Fruit fly (Drosophila melanogaster) whole organism, embryonic: ENCODE results near the gene SclB.
A peak's percentile ranks its signal among the peaks of the same experiment; 100 is the strongest.

Experiments used
- Antp ChIP-seq: fragments of 200-800 bp; sonication (Bioruptor generic); optimal IDR thresholded peaks from 3 replicates; lab custom pipeline; 2016; ENCODE audit warnings: missing biosample characterization, missing genetic modification characterization
- CG13424 ChIP-seq: fragments of 200-800 bp; sonication (Bioruptor generic); optimal IDR thresholded peaks from 2 replicates; lab custom pipeline; 2019; ENCODE audit warnings: missing biosample characterization, mild to moderate bottlenecking, missing genetic modification characterization, moderate library complexity
- CG16813 ChIP-seq: fragments of 200-800 bp; sonication (Bioruptor generic); IDR thresholded peaks from 3 replicates; pipeline ENCODE4 v1.3.6; 2022; ENCODE audit warnings: missing biosample characterization, missing genetic modification characterization; ENCODE audit not compliant: partially characterized antibody
- CG18011 ChIP-seq: fragments of 200-800 bp; sonication (Bioruptor generic); optimal IDR thresholded peaks from 2 replicates; lab custom pipeline; 2017; ENCODE audit warnings: missing biosample characterization, missing genetic modification characterization, mild to moderate bottlenecking, moderate library complexity, missing genotype
- CG3163 ChIP-seq: fragments of 200-800 bp; sonication (Bioruptor generic); optimal IDR thresholded peaks from 3 replicates; lab custom pipeline; 2016; ENCODE audit warnings: missing biosample characterization, missing genetic modification characterization
- CG33557 ChIP-seq: fragments of 200-800 bp; sonication (Bioruptor generic); optimal IDR thresholded peaks from 2 replicates; lab custom pipeline; 2019; ENCODE audit warnings: missing biosample characterization, mild to moderate bottlenecking, missing genetic modification characterization, moderate library complexity
- CG3407 ChIP-seq: fragments of 200-800 bp; sonication (Bioruptor generic); optimal IDR thresholded peaks from 2 replicates; lab custom pipeline; 2018; ENCODE audit warnings: missing biosample characterization, mild to moderate bottlenecking, missing genetic modification characterization
- CG34376 ChIP-seq: fragments of 200-800 bp; sonication (Bioruptor generic); optimal IDR thresholded peaks from 2 replicates; lab custom pipeline; 2018; ENCODE audit warnings: missing biosample characterization, mild to moderate bottlenecking, missing genetic modification characterization
- CG4424 ChIP-seq: fragments of 200-800 bp; sonication (Bioruptor generic); optimal IDR thresholded peaks from 3 replicates; lab custom pipeline; 2016; ENCODE audit warnings: missing biosample characterization, missing genetic modification characterization
- CG9797 ChIP-seq: fragments of 200-800 bp; sonication (Bioruptor generic); optimal IDR thresholded peaks from 3 replicates; lab custom pipeline; 2018; ENCODE audit warnings: missing biosample characterization, mild to moderate bottlenecking, missing genetic modification characterization
- E2f1 ChIP-seq: fragments of 200-800 bp; sonication (Bioruptor generic); IDR thresholded peaks from 2 replicates; pipeline ENCODE4 v1.3.6; 2022; ENCODE audit warnings: missing biosample characterization, missing genetic modification characterization
- HLH4C ChIP-seq: fragments of 200-800 bp; sonication (Bioruptor generic); IDR thresholded peaks from 3 replicates; pipeline ENCODE4 v1.3.6; 2022; ENCODE audit warnings: missing biosample characterization, missing genetic modification characterization; ENCODE audit not compliant: partially characterized antibody
- HmgZ ChIP-seq: fragments of 200-800 bp; sonication (Bioruptor generic); optimal IDR thresholded peaks from 2 replicates; lab custom pipeline; 2018; ENCODE audit warnings: missing biosample characterization, mild to moderate bottlenecking, missing genetic modification characterization
- Lpt ChIP-seq: fragments of >200 bp; optimal IDR thresholded peaks from 2 replicates; lab custom pipeline; 2018; ENCODE audit warnings: missing biosample characterization, missing genetic modification characterization
- NC2β ChIP-seq: fragments of 200-800 bp; sonication (Bioruptor generic); optimal IDR thresholded peaks from 2 replicates; lab custom pipeline; 2016; ENCODE audit warnings: missing biosample characterization, missing genetic modification characterization
- Pdp1 ChIP-seq, 2 experiments: fragments of 200-800 bp; sonication (Bioruptor generic); optimal IDR thresholded peaks; 3 replicates each; lab custom pipeline; 2016; ENCODE audit warnings: missing biosample characterization in 2 of 2, missing genetic modification characterization in 2 of 2, mild to moderate bottlenecking in 1 of 2, moderate library complexity in 1 of 2
- TFAM ChIP-seq: fragments of 200-800 bp; sonication (Bioruptor generic); optimal IDR thresholded peaks from 2 replicates; lab custom pipeline; 2017; ENCODE audit warnings: missing biosample characterization, missing genetic modification characterization, inconsistent platforms
- YL-1 ChIP-seq: fragments of 200-800 bp; sonication (Bioruptor generic); optimal IDR thresholded peaks from 3 replicates; lab custom pipeline; 2017; ENCODE audit warnings: missing biosample characterization, mild to moderate bottlenecking, missing genetic modification characterization
- chinmo ChIP-seq: fragments of 200-800 bp; sonication (Bioruptor generic); IDR thresholded peaks from 4 replicates; pipeline ENCODE4 v1.3.6; 2022; ENCODE audit warnings: missing biosample characterization, missing genetic modification characterization; ENCODE audit not compliant: partially characterized antibody
- ci ChIP-seq: fragments of 200-800 bp; sonication (Bioruptor generic); IDR thresholded peaks from 3 replicates; pipeline ENCODE4 v1.3.6; 2022; ENCODE audit warnings: missing biosample characterization, missing genetic modification characterization
- corto ChIP-seq: fragments of 200-800 bp; sonication (Bioruptor generic); optimal IDR thresholded peaks from 2 replicates; lab custom pipeline; 2016; ENCODE audit warnings: missing biosample characterization, mild to moderate bottlenecking, missing genetic modification characterization, moderate library complexity
- croc ChIP-seq: fragments of 200-800 bp; sonication (Bioruptor generic); conservative IDR thresholded peaks from 3 replicates; pipeline ENCODE4 v1.3.6; 2022; ENCODE audit warnings: missing biosample characterization, missing genetic modification characterization
- dpn ChIP-seq, 2 experiments: fragments of 200-800 bp; sonication (Bioruptor generic); optimal IDR thresholded peaks; 3 replicates each; lab custom pipeline; 2016; ENCODE audit warnings: missing biosample characterization in 2 of 2, missing genetic modification characterization in 2 of 2
- gcm ChIP-seq: fragments of 200-800 bp; sonication (Bioruptor generic); optimal IDR thresholded peaks from 2 replicates; lab custom pipeline; 2019; ENCODE audit warnings: missing biosample characterization, mild to moderate bottlenecking, missing genetic modification characterization, moderate library complexity
- gem ChIP-seq: fragments of 200-800 bp; sonication (Bioruptor generic); optimal IDR thresholded peaks from 2 replicates; lab custom pipeline; 2019; ENCODE audit warnings: missing biosample characterization, mild to moderate bottlenecking, missing genetic modification characterization, moderate library complexity
- inv ChIP-seq: fragments of 200-800 bp; sonication (Bioruptor generic); IDR thresholded peaks from 2 replicates; pipeline ENCODE4 v1.3.6; 2022; ENCODE audit warnings: missing biosample characterization, missing genetic modification characterization; ENCODE audit not compliant: partially characterized antibody
- kah ChIP-seq: fragments of 200-800 bp; sonication (Bioruptor generic); optimal IDR thresholded peaks from 2 replicates; lab custom pipeline; 2018; ENCODE audit warnings: missing biosample characterization, mild to moderate bottlenecking, missing genetic modification characterization
- kni ChIP-seq: fragments of 200-800 bp; sonication (Bioruptor generic); optimal IDR thresholded peaks from 3 replicates; lab custom pipeline; 2017; ENCODE audit warnings: mild to moderate bottlenecking, missing biosample characterization, missing genetic modification reagents, missing genetic modification characterization
- nau ChIP-seq: fragments of 200-800 bp; sonication (Bioruptor generic); optimal IDR thresholded peaks from 3 replicates; lab custom pipeline; 2017; ENCODE audit warnings: missing biosample characterization, mild to moderate bottlenecking, missing genetic modification characterization, missing genetic modification reagents
- pum ChIP-seq: fragments of 200-800 bp; sonication (Bioruptor generic); optimal IDR thresholded peaks from 2 replicates; lab custom pipeline; 2016; ENCODE audit warnings: missing biosample characterization, missing genetic modification characterization
- repo ChIP-seq: fragments of 200-800 bp; sonication (Bioruptor generic); optimal IDR thresholded peaks from 2 replicates; lab custom pipeline; 2016; ENCODE audit warnings: missing biosample characterization, missing genetic modification characterization
- row ChIP-seq: fragments of 200-800 bp; sonication (Bioruptor generic); IDR thresholded peaks from 3 replicates; pipeline ENCODE4 v1.3.6; 2022; ENCODE audit warnings: missing biosample characterization, missing genetic modification characterization
- sd ChIP-seq: fragments of 200-800 bp; sonication (Bioruptor generic); optimal IDR thresholded peaks from 3 replicates; lab custom pipeline; 2018; ENCODE audit warnings: missing biosample characterization, mild to moderate bottlenecking, missing genetic modification characterization, moderate library complexity
- sqz ChIP-seq: fragments of 200-800 bp; sonication (Bioruptor generic); optimal IDR thresholded peaks from 3 replicates; lab custom pipeline; 2018; ENCODE audit warnings: missing biosample characterization, mild to moderate bottlenecking, missing genetic modification characterization

The SclB gene

dm6 chr2L:16826872-16827506 lies 10.8 kb upstream of the SclB start, which contains the start of gene AspRS-m (continued):
- TF ChIP-seq Antp (GFP tag; lab: Kevin White, UChicago) (no peak), CG33557 (GFP tag; lab: Kevin White, UChicago) (no peak), CG9797 (GFP tag; lab: Kevin White, UChicago) (peak; percentile 59), HLH4C (GFP tag; lab: Robert Waterston, UW) (peak; percentile 86), NC2β (GFP tag; lab: Kevin White, UChicago) (no peak), TFAM (GFP tag; lab: Kevin White, UChicago) (no peak), CG16813 (GFP tag; lab: Robert Waterston, UW) (peak; percentile 92), kah (GFP tag; lab: Kevin White, UChicago) (no peak), pum (no peak), kni (no peak), CG3163 (GFP tag; lab: Kevin White, UChicago) (no peak), HmgZ (peak; percentile 15), CG4424 (GFP tag; lab: Kevin White, UChicago) (peak; percentile 3), repo (GFP tag; lab: Kevin White, UChicago) (no peak), gcm (GFP tag; lab: Kevin White, UChicago) (no peak), gem (no peak), row (peak; percentile 85), dpn (GFP tag; optimal IDR thresholded peaks at IDR 0.05; lab: Kevin White, UChicago) (peak in 1 of 2 experiments; percentile 40), croc (no peak), E2f1 (no peak), Lpt (GFP tag; lab: Kevin White, UChicago) (no peak), ci (GFP tag; lab: Robert Waterston, UW) (no peak), CG18011 (GFP tag; lab: Kevin White, UChicago) (no peak), CG3407 (GFP tag; lab: Kevin White, UChicago) (no peak)

dm6 chr2L:16834402-16834801 lies 3.4 kb upstream of the SclB start, which contains the start of gene CG13282:
Gene CG13282 (minus strand): TSS chr2L:16834502.
- TF ChIP-seq corto (GFP tag; lab: Kevin White, UChicago) (no peak), repo (GFP tag; lab: Kevin White, UChicago) (no peak), sqz (GFP tag; lab: Kevin White, UChicago) (no peak), CG13424 (tag; lab: Kevin White, UChicago) (no peak), HmgZ (no peak), CG34376 (GFP tag; lab: Kevin White, UChicago) (no peak)

- TF ChIP-seq YL-1 (GFP tag; lab: Kevin White, UChicago) (no peak), Pdp1 (GFP tag; optimal IDR thresholded peaks at IDR 0.05; lab: Kevin White, UChicago) (peak in 1 of 2 experiments; percentile 5)
These were observed 614 bp upstream of the SclB start, which contains the start of gene Nepl9 for dm6 chr2L:16837158-16837557. Gene Nepl9 (minus strand): TSS chr2L:16837258.

dm6 chr2L:16839665-16840064 lies 1.9 kb downstream of the SclB start:
- TF ChIP-seq nau (GFP tag; lab: Kevin White, UChicago) (peak; percentile 7), sd (tag; lab: Kevin White, UChicago) (peak; percentile 92), chinmo (0 out of 4 replicates have a peak, but pooled peaks have one; percentile 44), inv (GFP tag; lab: Robert Waterston, UW) (no peak)
